Fruit fly (Drosophila melanogaster) whole organism, embryonic: ENCODE data around the gene CG1951.

Experiments
- Ada2b ChIP-seq: fragments of 200-800 bp; sonication (Bioruptor generic); IDR thresholded peaks from 2 replicates; pipeline ENCODE4 v1.3.6; 2022; ENCODE audit warnings: missing biosample characterization, missing genetic modification characterization
- CG10321 ChIP-seq: fragments of 200-800 bp; sonication (Bioruptor generic); IDR thresholded peaks from 2 replicates; pipeline ENCODE4 v1.3.6; 2022; ENCODE audit warnings: missing biosample characterization, missing genetic modification characterization
- CG10654 ChIP-seq: fragments of 200-800 bp; sonication (Bioruptor generic); optimal IDR thresholded peaks from 2 replicates; lab custom pipeline; 2016; ENCODE audit warnings: missing biosample characterization, missing genetic modification characterization
- CG12942 ChIP-seq: fragments of 200-800 bp; sonication (Bioruptor generic); optimal IDR thresholded peaks from 3 replicates; lab custom pipeline; 2016; ENCODE audit warnings: missing biosample characterization, missing genetic modification characterization
- CG13287 ChIP-seq: fragments of 200-800 bp; sonication (Bioruptor generic); IDR thresholded peaks from 2 replicates; pipeline ENCODE4 v1.3.6; 2022; ENCODE audit warnings: missing biosample characterization, missing genetic modification characterization; ENCODE audit not compliant: partially characterized antibody
- CG17802 ChIP-seq: fragments of 200-800 bp; sonication (Bioruptor generic); optimal IDR thresholded peaks from 2 replicates; lab custom pipeline; 2018; ENCODE audit warnings: missing biosample characterization, mild to moderate bottlenecking, missing genetic modification characterization, moderate library complexity
- CG17912 ChIP-seq: fragments of 200-800 bp; sonication (Bioruptor generic); optimal IDR thresholded peaks from 2 replicates; lab custom pipeline; 2018; ENCODE audit warnings: missing biosample characterization, mild to moderate bottlenecking, missing genetic modification characterization
- CG2129 ChIP-seq: fragments of 200-800 bp; sonication (Bioruptor generic); IDR thresholded peaks from 2 replicates; pipeline ENCODE4 v1.3.6; 2022; ENCODE audit warnings: missing biosample characterization, missing genetic modification characterization; ENCODE audit not compliant: partially characterized antibody
- CG2202 ChIP-seq: fragments of 200-800 bp; sonication (Bioruptor generic); optimal IDR thresholded peaks from 2 replicates; lab custom pipeline; 2018; ENCODE audit warnings: missing biosample characterization, mild to moderate bottlenecking, missing genetic modification characterization
- CG2889 ChIP-seq: fragments of 200-800 bp; sonication (Bioruptor generic); IDR thresholded peaks from 3 replicates; pipeline ENCODE4 v1.3.6; 2022; ENCODE audit warnings: missing biosample characterization, missing genetic modification characterization
- CG31224 ChIP-seq: fragments of 200-800 bp; sonication (Bioruptor generic); IDR thresholded peaks from 2 replicates; pipeline ENCODE4 v1.3.6; 2022; ENCODE audit warnings: missing biosample characterization, missing genetic modification characterization
- CG3163 ChIP-seq: fragments of 200-800 bp; sonication (Bioruptor generic); optimal IDR thresholded peaks from 3 replicates; lab custom pipeline; 2016; ENCODE audit warnings: missing biosample characterization, missing genetic modification characterization
- CG32532 ChIP-seq: fragments of 200-800 bp; sonication (Bioruptor generic); IDR thresholded peaks from 2 replicates; pipeline ENCODE4 v1.3.6; 2022; ENCODE audit warnings: missing biosample characterization, missing genetic modification characterization
- CG32772 ChIP-seq: fragments of 200-800 bp; sonication (Bioruptor generic); IDR thresholded peaks from 2 replicates; pipeline ENCODE4 v1.3.6; 2022; ENCODE audit warnings: missing biosample characterization, missing genetic modification characterization
- CG3281 ChIP-seq: fragments of 200-800 bp; sonication (Bioruptor generic); optimal IDR thresholded peaks from 3 replicates; lab custom pipeline; 2017; ENCODE audit warnings: missing biosample characterization, mild to moderate bottlenecking, missing genetic modification characterization
- CG34376 ChIP-seq: fragments of 200-800 bp; sonication (Bioruptor generic); optimal IDR thresholded peaks from 2 replicates; lab custom pipeline; 2018; ENCODE audit warnings: missing biosample characterization, mild to moderate bottlenecking, missing genetic modification characterization
- CG42726 ChIP-seq: fragments of 200-800 bp; sonication (Bioruptor generic); IDR thresholded peaks from 2 replicates; pipeline ENCODE4 v1.3.6; 2022; ENCODE audit warnings: missing biosample characterization, missing genetic modification characterization; ENCODE audit not compliant: partially characterized antibody
- CG4360 ChIP-seq: fragments of 200-800 bp; sonication (Bioruptor generic); IDR thresholded peaks from 2 replicates; pipeline ENCODE4 v1.3.6; 2022; ENCODE audit warnings: missing biosample characterization, missing genetic modification characterization
- CG4424 ChIP-seq: fragments of 200-800 bp; sonication (Bioruptor generic); optimal IDR thresholded peaks from 3 replicates; lab custom pipeline; 2016; ENCODE audit warnings: missing biosample characterization, missing genetic modification characterization
- CG4854 ChIP-seq: fragments of 200-800 bp; sonication (Bioruptor generic); optimal IDR thresholded peaks from 2 replicates; lab custom pipeline; 2016; ENCODE audit warnings: missing biosample characterization, missing genetic modification characterization, inconsistent platforms
- CG9932 ChIP-seq: fragments of 200-800 bp; sonication (Bioruptor generic); IDR thresholded peaks from 2 replicates; pipeline ENCODE4 v1.3.6; 2022; ENCODE audit warnings: missing biosample characterization, missing genetic modification characterization
- Dip3 ChIP-seq: fragments of 200-800 bp; sonication (Bioruptor generic); optimal IDR thresholded peaks from 3 replicates; lab custom pipeline; 2016; ENCODE audit warnings: missing biosample characterization, missing genetic modification characterization
- Doc2 ChIP-seq: fragments of 200-800 bp; sonication (Bioruptor generic); IDR thresholded peaks from 2 replicates; pipeline ENCODE4 v1.3.6; 2022; ENCODE audit warnings: missing biosample characterization, missing genetic modification characterization
- ERR ChIP-seq: fragments of 200-800 bp; sonication (Bioruptor generic); optimal IDR thresholded peaks from 2 replicates; lab custom pipeline; 2016; ENCODE audit warnings: missing biosample characterization, missing genetic modification characterization
- Ets65A ChIP-seq: fragments of 200-800 bp; sonication (Bioruptor generic); peaks from one replicate; lab custom pipeline; 2016; ENCODE audit warnings: missing biosample characterization, missing genetic modification characterization
- GATAe ChIP-seq: fragments of 200-800 bp; sonication (Bioruptor generic); conservative IDR thresholded peaks from 2 replicates; pipeline ENCODE4 v1.3.6; 2022; ENCODE audit warnings: missing biosample characterization, missing genetic modification characterization
- Gug ChIP-seq: fragments of 200-800 bp; sonication (Bioruptor generic); IDR thresholded peaks from 4 replicates; pipeline ENCODE4 v1.3.6; 2022; ENCODE audit warnings: missing biosample characterization, missing genetic modification characterization
- HLH54F ChIP-seq: fragments of 200-800 bp; sonication (Bioruptor generic); optimal IDR thresholded peaks from 3 replicates; lab custom pipeline; 2016; ENCODE audit warnings: missing biosample characterization, missing genetic modification characterization
- Myb ChIP-seq: fragments of 200-800 bp; sonication (Bioruptor generic); optimal IDR thresholded peaks from 2 replicates; lab custom pipeline; 2016; ENCODE audit warnings: missing biosample characterization, missing genetic modification characterization
- NC2β ChIP-seq: fragments of 200-800 bp; sonication (Bioruptor generic); optimal IDR thresholded peaks from 2 replicates; lab custom pipeline; 2016; ENCODE audit warnings: missing biosample characterization, missing genetic modification characterization
- NFAT ChIP-seq: fragments of 200-800 bp; sonication (Bioruptor generic); IDR thresholded peaks from 2 replicates; pipeline ENCODE4 v1.3.6; 2022; ENCODE audit warnings: missing biosample characterization, missing genetic modification characterization
- Oaz ChIP-seq: fragments of 200-800 bp; sonication (Bioruptor generic); IDR thresholded peaks from 2 replicates; pipeline ENCODE4 v1.3.6; 2022; ENCODE audit warnings: missing biosample characterization, missing genetic modification characterization
- Sox102F ChIP-seq: fragments of 200-800 bp; sonication (Bioruptor generic); optimal IDR thresholded peaks from 2 replicates; lab custom pipeline; 2018; ENCODE audit warnings: missing biosample characterization, mild to moderate bottlenecking, missing genetic modification characterization, moderate library complexity
- br ChIP-seq: fragments of >200 bp; optimal IDR thresholded peaks from 2 replicates; lab custom pipeline; 2017
- cas ChIP-seq: fragments of 200-800 bp; sonication (Bioruptor generic); IDR thresholded peaks from 2 replicates; pipeline ENCODE4 v1.3.6; 2022; ENCODE audit warnings: missing biosample characterization, missing genetic modification characterization
- emc ChIP-seq: fragments of 200-800 bp; sonication (Bioruptor generic); optimal IDR thresholded peaks from 2 replicates; lab custom pipeline; 2016; ENCODE audit warnings: missing biosample characterization, missing genetic modification characterization
- her ChIP-seq: fragments of 200-800 bp; sonication (Bioruptor generic); optimal IDR thresholded peaks from 2 replicates; lab custom pipeline; 2016; ENCODE audit warnings: missing biosample characterization, missing genetic modification characterization
- hth ChIP-seq: fragments of >200 bp; optimal IDR thresholded peaks from 2 replicates; lab custom pipeline; 2017; ENCODE audit warnings: inconsistent platforms
- kni ChIP-seq: fragments of 200-800 bp; sonication (Bioruptor generic); optimal IDR thresholded peaks from 3 replicates; lab custom pipeline; 2017; ENCODE audit warnings: mild to moderate bottlenecking, missing biosample characterization, missing genetic modification reagents, missing genetic modification characterization
- lbe ChIP-seq: fragments of 200-800 bp; sonication (Bioruptor generic); optimal IDR thresholded peaks from 2 replicates; lab custom pipeline; 2016; ENCODE audit warnings: missing biosample characterization, mild to moderate bottlenecking, missing genetic modification characterization
- nerfin-1 ChIP-seq: fragments of 200-800 bp; sonication (Bioruptor generic); optimal IDR thresholded peaks from 3 replicates; lab custom pipeline; 2019; ENCODE audit warnings: missing biosample characterization, mild to moderate bottlenecking, missing genetic modification characterization, moderate library complexity
- nerfin-2 ChIP-seq: fragments of 200-800 bp; sonication (Bioruptor generic); IDR thresholded peaks from 2 replicates; pipeline ENCODE4 v1.3.6; 2022; ENCODE audit warnings: missing biosample characterization, missing genetic modification characterization; ENCODE audit not compliant: partially characterized antibody
- oc ChIP-seq: fragments of 200-800 bp; sonication (Bioruptor generic); optimal IDR thresholded peaks from 2 replicates; lab custom pipeline; 2018; ENCODE audit warnings: missing biosample characterization, mild to moderate bottlenecking, missing genetic modification characterization, moderate library complexity
- pho ChIP-seq: fragments of 200-800 bp; sonication (Bioruptor generic); optimal IDR thresholded peaks from 2 replicates; lab custom pipeline; 2016; ENCODE audit warnings: missing biosample characterization, missing genetic modification characterization
- row ChIP-seq: fragments of 200-800 bp; sonication (Bioruptor generic); IDR thresholded peaks from 3 replicates; pipeline ENCODE4 v1.3.6; 2022; ENCODE audit warnings: missing biosample characterization, missing genetic modification characterization
- run ChIP-seq: fragments of 200-800 bp; sonication (Bioruptor generic); optimal IDR thresholded peaks from 3 replicates; lab custom pipeline; 2018; ENCODE audit warnings: missing biosample characterization, mild to moderate bottlenecking, missing genetic modification characterization
- slp2 ChIP-seq: fragments of 200-800 bp; sonication (Bioruptor generic); optimal IDR thresholded peaks from 2 replicates; lab custom pipeline; 2016; ENCODE audit warnings: missing biosample characterization, missing genetic modification characterization
- sna ChIP-seq: fragments of 200-800 bp; sonication (Bioruptor generic); IDR thresholded peaks from 2 replicates; pipeline ENCODE4 v1.3.6; 2022; ENCODE audit warnings: missing biosample characterization, missing genetic modification characterization; ENCODE audit not compliant: partially characterized antibody
- sob ChIP-seq: fragments of 200-800 bp; sonication (Bioruptor generic); IDR thresholded peaks from 2 replicates; pipeline ENCODE4 v1.3.6; 2022; ENCODE audit warnings: missing biosample characterization, missing genetic modification characterization
- tap ChIP-seq: fragments of 200-800 bp; optimal IDR thresholded peaks from 3 replicates; lab custom pipeline; 2019; ENCODE audit warnings: missing biosample characterization, mild to moderate bottlenecking, missing genetic modification characterization, moderate library complexity
- trh ChIP-seq: fragments of 200-800 bp; sonication (Bioruptor generic); optimal IDR thresholded peaks from 2 replicates; lab custom pipeline; 2016; ENCODE audit warnings: missing biosample characterization, missing genetic modification characterization

Gene CG1951

dm6 chr3R:29038960-29039581, 12.0 kb downstream of the CG1951 start, which contains the start of the genes Slu7 and Pkc98E (continued):
- TF ChIP-seq Dip3 (GFP tag; lab: Kevin White, UChicago): peak; percentile 73
- peak; percentile 80 for TF ChIP-seq nerfin-2 (GFP tag; lab: Robert Waterston, UW)
- peak; percentile 82 for TF ChIP-seq sna (GFP tag; lab: Robert Waterston, UW)
- TF ChIP-seq Oaz: no peak
- no peak for TF ChIP-seq hth (lab: Kevin White, UChicago)
- peak; percentile 98 for TF ChIP-seq Ets65A (GFP tag; lab: Kevin White, UChicago)
- TF ChIP-seq CG4424 (GFP tag; lab: Kevin White, UChicago): peak; percentile 43
- TF ChIP-seq kni (GFP tag; lab: Kevin White, UChicago): peak; percentile 31
- TF ChIP-seq oc (tag; lab: Kevin White, UChicago): peak; percentile 32
- TF ChIP-seq emc (GFP tag; lab: Kevin White, UChicago): peak; percentile 45
- TF ChIP-seq run (tag; lab: Kevin White, UChicago): no peak
- peak; percentile 5 for TF ChIP-seq CG2202 (tag; lab: Kevin White, UChicago)
- TF ChIP-seq tap: peak; percentile 45
- TF ChIP-seq NFAT (GFP tag; lab: Robert Waterston, UW): peak; percentile 78
- peak; percentile 66 for TF ChIP-seq CG12942 (GFP tag; lab: Kevin White, UChicago)
- peak; percentile 90 for TF ChIP-seq sob (GFP tag; lab: Robert Waterston, UW)
- peak; percentile 92 for TF ChIP-seq CG9932
- peak; percentile 19 for TF ChIP-seq Sox102F (GFP tag; lab: Kevin White, UChicago)
- TF ChIP-seq NC2β (GFP tag; lab: Kevin White, UChicago): peak; percentile 37
- peak; percentile 13; the same call in 1 of the 2 replicates for TF ChIP-seq Ada2b (GFP tag; lab: Robert Waterston, UW)
- 0 out of 2 replicates have a peak, but pooled peaks have one; percentile 6 for TF ChIP-seq CG4360
- peak; percentile 62 for TF ChIP-seq CG4854 (GFP tag; lab: Kevin White, UChicago)
- TF ChIP-seq Doc2 (GFP tag; lab: Robert Waterston, UW): no peak
- TF ChIP-seq lbe: peak; percentile 80
- TF ChIP-seq CG42726: peak; percentile 79; the same call in 1 of the 2 replicates
- TF ChIP-seq CG3281 (GFP tag; lab: Kevin White, UChicago): peak; percentile 48
- TF ChIP-seq trh (GFP tag; lab: Kevin White, UChicago): peak; percentile 23
- peak; percentile 43 for TF ChIP-seq Myb (GFP tag; lab: Kevin White, UChicago)
- TF ChIP-seq CG31224 (GFP tag; lab: Robert Waterston, UW): 0 out of 2 replicates have a peak, but pooled peaks have one; percentile 36
- TF ChIP-seq CG17802 (tag; lab: Kevin White, UChicago): peak; percentile 13
- peak; percentile 62 for TF ChIP-seq CG2129
- no peak for TF ChIP-seq CG3163
- no peak for TF ChIP-seq br (lab: Kevin White, UChicago)
- no peak for TF ChIP-seq GATAe (GFP tag; lab: Robert Waterston, UW)
- peak; percentile 45 for TF ChIP-seq slp2
- TF ChIP-seq CG13287 (GFP tag; lab: Robert Waterston, UW): peak; percentile 89
- TF ChIP-seq her (GFP tag; lab: Kevin White, UChicago): peak; percentile 60
- TF ChIP-seq pho (GFP tag; lab: Kevin White, UChicago): peak; percentile 68
- peak; percentile 71; the same call in 3 of the 4 replicates for TF ChIP-seq Gug (GFP tag; lab: Robert Waterston, UW)
- peak; percentile 42 for TF ChIP-seq ERR (GFP tag; lab: Kevin White, UChicago)
- TF ChIP-seq CG32532 (GFP tag; lab: Robert Waterston, UW): peak; percentile 74; the same call in 1 of the 2 replicates
- 0 out of 2 replicates have a peak, but pooled peaks have one; percentile 25 for TF ChIP-seq CG10321 (GFP tag; lab: Robert Waterston, UW)
- peak; percentile 19 for TF ChIP-seq CG17912
- TF ChIP-seq row: peak; percentile 55
- peak; percentile 52 for TF ChIP-seq CG10654 (GFP tag; lab: Kevin White, UChicago)
- peak; percentile 53; the same call in 1 of the 3 replicates for TF ChIP-seq CG2889
- 0 out of 2 replicates have a peak, but pooled peaks have one; percentile 11 for TF ChIP-seq CG32772 (GFP tag; lab: Robert Waterston, UW)
- peak; percentile 99 for TF ChIP-seq nerfin-1 (tag; lab: Kevin White, UChicago)
- peak; percentile 49; the same call in 1 of the 2 replicates for TF ChIP-seq cas
- peak; percentile 68 for TF ChIP-seq CG34376
- TF ChIP-seq HLH54F (GFP tag; lab: Kevin White, UChicago): peak; percentile 78
